Fruit fly (Drosophila melanogaster) whole organism, embryonic: ENCODE data around the gene Bruce.

Experiments used
- CG10979 ChIP-seq: fragments of 200-800 bp; sonication (Bioruptor generic); optimal IDR thresholded peaks from 2 replicates; lab custom pipeline; 2018; ENCODE audit warnings: missing biosample characterization, mild to moderate bottlenecking, missing genetic modification characterization, moderate library complexity
- CG11504 ChIP-seq: fragments of 200-800 bp; sonication (Bioruptor generic); optimal IDR thresholded peaks from 3 replicates; lab custom pipeline; 2019; ENCODE audit warnings: missing biosample characterization, mild to moderate bottlenecking, missing genetic modification characterization, moderate library complexity
- CG12071 ChIP-seq: fragments of 200-800 bp; sonication (Bioruptor generic); optimal IDR thresholded peaks from 3 replicates; lab custom pipeline; 2018; ENCODE audit warnings: missing biosample characterization, mild to moderate bottlenecking, missing genetic modification characterization
- CG12236 ChIP-seq: fragments of 200-800 bp; sonication (Bioruptor generic); optimal IDR thresholded peaks from 2 replicates; lab custom pipeline; 2016; ENCODE audit warnings: missing biosample characterization, missing genetic modification characterization
- CG12659 ChIP-seq: fragments of 200-800 bp; sonication (Bioruptor generic); optimal IDR thresholded peaks from 3 replicates; lab custom pipeline; 2017; ENCODE audit warnings: mild to moderate bottlenecking, missing biosample characterization, missing genetic modification reagents, missing genetic modification characterization
- CG12942 ChIP-seq: fragments of 200-800 bp; sonication (Bioruptor generic); optimal IDR thresholded peaks from 3 replicates; lab custom pipeline; 2016; ENCODE audit warnings: missing biosample characterization, missing genetic modification characterization
- CG13287 ChIP-seq: fragments of 200-800 bp; sonication (Bioruptor generic); IDR thresholded peaks from 2 replicates; pipeline ENCODE4 v1.3.6; 2022; ENCODE audit warnings: missing biosample characterization, missing genetic modification characterization; ENCODE audit not compliant: partially characterized antibody
- CG14441 ChIP-seq: fragments of 200-800 bp; sonication (Bioruptor generic); IDR thresholded peaks from 2 replicates; pipeline ENCODE4 v1.3.6; 2022; ENCODE audit warnings: missing biosample characterization, missing genetic modification characterization
- CG18476 ChIP-seq: fragments of 200-800 bp; sonication (Bioruptor generic); optimal IDR thresholded peaks from 2 replicates; lab custom pipeline; 2016; ENCODE audit warnings: missing biosample characterization, mild to moderate bottlenecking, missing genetic modification characterization
- CG2678 ChIP-seq: fragments of 200-800 bp; sonication (Bioruptor generic); optimal IDR thresholded peaks from 3 replicates; lab custom pipeline; 2019; ENCODE audit warnings: missing biosample characterization, mild to moderate bottlenecking, missing genetic modification characterization, moderate library complexity
- CG7357 ChIP-seq: fragments of 200-800 bp; sonication (Bioruptor generic); IDR thresholded peaks from 3 replicates; pipeline ENCODE4 v1.3.6; 2022; ENCODE audit warnings: missing biosample characterization, missing genetic modification characterization
- Dbx ChIP-seq: fragments of 200-800 bp; sonication (Bioruptor generic); IDR thresholded peaks from 3 replicates; pipeline ENCODE4 v1.3.6; 2022; ENCODE audit warnings: missing biosample characterization, missing genetic modification characterization
- Drgx ChIP-seq: fragments of 200-800 bp; sonication (Bioruptor generic); IDR thresholded peaks from 2 replicates; pipeline ENCODE4 v1.3.6; 2022; ENCODE audit warnings: missing biosample characterization, missing genetic modification characterization
- GATAe ChIP-seq: fragments of 200-800 bp; sonication (Bioruptor generic); conservative IDR thresholded peaks from 2 replicates; pipeline ENCODE4 v1.3.6; 2022; ENCODE audit warnings: missing biosample characterization, missing genetic modification characterization
- HLH3B ChIP-seq: fragments of 200-800 bp; sonication (Bioruptor generic); IDR thresholded peaks from 2 replicates; pipeline ENCODE4 v1.3.6; 2022; ENCODE audit warnings: missing biosample characterization, missing genetic modification characterization
- Lim3 ChIP-seq: fragments of 200-800 bp; sonication (Bioruptor generic); IDR thresholded peaks from 2 replicates; pipeline ENCODE4 v1.3.6; 2022; ENCODE audit warnings: missing biosample characterization, missing genetic modification characterization
- Med ChIP-seq: fragments of 200-800 bp; sonication (Bioruptor generic); peaks from one replicate; lab custom pipeline; 2016; ENCODE audit warnings: missing biosample characterization, missing genetic modification characterization, mild to moderate bottlenecking, inconsistent platforms, moderate library complexity
- Mrtf ChIP-seq: fragments of 200-800 bp; sonication (Bioruptor generic); IDR thresholded peaks from 3 replicates; pipeline ENCODE4 v1.3.6; 2022; ENCODE audit warnings: missing biosample characterization, missing genetic modification characterization
- Nf-YB ChIP-seq: fragments of 200-800 bp; sonication (Bioruptor generic); optimal IDR thresholded peaks from 3 replicates; lab custom pipeline; 2019; ENCODE audit warnings: missing biosample characterization, mild to moderate bottlenecking, missing genetic modification characterization, moderate library complexity
- Oaz ChIP-seq: fragments of 200-800 bp; sonication (Bioruptor generic); IDR thresholded peaks from 2 replicates; pipeline ENCODE4 v1.3.6; 2022; ENCODE audit warnings: missing biosample characterization, missing genetic modification characterization
- PHDP ChIP-seq: fragments of 200-800 bp; sonication (Bioruptor generic); optimal IDR thresholded peaks from 3 replicates; lab custom pipeline; 2018; ENCODE audit warnings: missing biosample characterization, mild to moderate bottlenecking, missing genetic modification characterization, moderate library complexity
- Six4 ChIP-seq: fragments of 200-800 bp; sonication (Bioruptor generic); optimal IDR thresholded peaks from 2 replicates; lab custom pipeline; 2016; ENCODE audit warnings: missing biosample characterization, missing genetic modification characterization
- Sox102F ChIP-seq: fragments of 200-800 bp; sonication (Bioruptor generic); optimal IDR thresholded peaks from 2 replicates; lab custom pipeline; 2018; ENCODE audit warnings: missing biosample characterization, mild to moderate bottlenecking, missing genetic modification characterization, moderate library complexity
- Tbp ChIP-seq: fragments of >200 bp; optimal IDR thresholded peaks from 2 replicates; lab custom pipeline; 2018; ENCODE audit warnings: missing biosample characterization, missing genetic modification characterization
- Xrp1 ChIP-seq: fragments of 200-800 bp; sonication (Bioruptor generic); IDR thresholded peaks from 2 replicates; pipeline ENCODE4 v1.3.6; 2022; ENCODE audit warnings: missing biosample characterization, missing genetic modification characterization
- amos ChIP-seq: fragments of 200-800 bp; sonication (Bioruptor generic); IDR thresholded peaks from 2 replicates; pipeline ENCODE4 v1.3.6; 2022; ENCODE audit warnings: missing biosample characterization, missing genetic modification characterization; ENCODE audit not compliant: partially characterized antibody
- ash1 ChIP-seq: fragments of 200-800 bp; sonication (Bioruptor generic); optimal IDR thresholded peaks from 2 replicates; lab custom pipeline; 2018; ENCODE audit warnings: missing biosample characterization, mild to moderate bottlenecking, missing genetic modification characterization
- cg ChIP-seq: fragments of 200-800 bp; sonication (Bioruptor generic); optimal IDR thresholded peaks from 3 replicates; lab custom pipeline; 2019; ENCODE audit warnings: missing biosample characterization, mild to moderate bottlenecking, missing genetic modification characterization, moderate library complexity
- chinmo ChIP-seq: fragments of 200-800 bp; sonication (Bioruptor generic); IDR thresholded peaks from 4 replicates; pipeline ENCODE4 v1.3.6; 2022; ENCODE audit warnings: missing biosample characterization, missing genetic modification characterization; ENCODE audit not compliant: partially characterized antibody
- crol ChIP-seq: fragments of 200-800 bp; sonication (Bioruptor generic); IDR thresholded peaks from 2 replicates; pipeline ENCODE4 v1.3.6; 2022; ENCODE audit warnings: missing biosample characterization, missing genetic modification characterization
- ftz-f1 ChIP-seq: fragments of 200-800 bp; sonication (Bioruptor generic); optimal IDR thresholded peaks from 2 replicates; lab custom pipeline; 2016; ENCODE audit warnings: missing biosample characterization, missing genetic modification characterization
- gcm ChIP-seq: fragments of 200-800 bp; sonication (Bioruptor generic); optimal IDR thresholded peaks from 2 replicates; lab custom pipeline; 2019; ENCODE audit warnings: missing biosample characterization, mild to moderate bottlenecking, missing genetic modification characterization, moderate library complexity
- gcm2 ChIP-seq: fragments of 200-800 bp; sonication (Bioruptor generic); optimal IDR thresholded peaks from 2 replicates; lab custom pipeline; 2016; ENCODE audit warnings: missing biosample characterization, missing genetic modification characterization
- hbn ChIP-seq: fragments of 200-800 bp; sonication (Bioruptor generic); IDR thresholded peaks from 2 replicates; pipeline ENCODE4 v1.3.6; 2022; ENCODE audit warnings: missing biosample characterization, missing genetic modification characterization; ENCODE audit not compliant: partially characterized antibody
- hth ChIP-seq: fragments of >200 bp; optimal IDR thresholded peaks from 2 replicates; lab custom pipeline; 2017; ENCODE audit warnings: inconsistent platforms
- ind ChIP-seq: fragments of 200-800 bp; sonication (Bioruptor generic); optimal IDR thresholded peaks from 3 replicates; lab custom pipeline; 2016; ENCODE audit warnings: missing biosample characterization, missing genetic modification characterization
- insv ChIP-seq, 2 experiments: fragments of 200-800 bp; sonication (Bioruptor generic); optimal IDR thresholded peaks; 3 replicates each; lab custom pipeline; 2016 to 2018; ENCODE audit warnings: missing biosample characterization in 2 of 2, missing genetic modification characterization in 2 of 2
- klu ChIP-seq: fragments of 200-800 bp; sonication (Bioruptor generic); IDR thresholded peaks from 2 replicates; pipeline ENCODE4 v1.3.6; 2022; ENCODE audit warnings: missing biosample characterization, missing genetic modification characterization
- lmd ChIP-seq: fragments of 200-800 bp; sonication (Bioruptor generic); IDR thresholded peaks from 2 replicates; pipeline ENCODE4 v1.3.6; 2022; ENCODE audit warnings: missing biosample characterization, missing genetic modification characterization
- nmo ChIP-seq: fragments of 200-800 bp; sonication (Bioruptor generic); optimal IDR thresholded peaks from 2 replicates; lab custom pipeline; 2018; ENCODE audit warnings: missing biosample characterization, mild to moderate bottlenecking, missing genetic modification characterization, moderate library complexity
- onecut ChIP-seq: fragments of 200-800 bp; sonication (Bioruptor generic); IDR thresholded peaks from 2 replicates; pipeline ENCODE4 v1.3.6; 2022; ENCODE audit warnings: missing biosample characterization, missing genetic modification characterization
- p53 ChIP-seq: fragments of 200-800 bp; sonication (Bioruptor generic); optimal IDR thresholded peaks from 2 replicates; lab custom pipeline; 2016; ENCODE audit warnings: missing biosample characterization, missing genetic modification characterization
- peb ChIP-seq: fragments of 200-800 bp; sonication (Bioruptor generic); IDR thresholded peaks from 2 replicates; pipeline ENCODE4 v1.3.6; 2022; ENCODE audit warnings: missing biosample characterization, missing genetic modification characterization
- phol ChIP-seq: fragments of 200-800 bp; sonication (Bioruptor generic); optimal IDR thresholded peaks from 3 replicates; lab custom pipeline; 2018; ENCODE audit warnings: missing biosample characterization, mild to moderate bottlenecking, missing genetic modification characterization, moderate library complexity
- ranshi ChIP-seq: fragments of 200-800 bp; sonication (Bioruptor generic); IDR thresholded peaks from 2 replicates; pipeline ENCODE4 v1.3.6; 2022; ENCODE audit warnings: missing biosample characterization, missing genetic modification characterization
- sd ChIP-seq: fragments of 200-800 bp; sonication (Bioruptor generic); optimal IDR thresholded peaks from 3 replicates; lab custom pipeline; 2018; ENCODE audit warnings: missing biosample characterization, mild to moderate bottlenecking, missing genetic modification characterization, moderate library complexity
- so ChIP-seq: fragments of 200-800 bp; sonication (Bioruptor generic); IDR thresholded peaks from 3 replicates; pipeline ENCODE4 v1.3.6; 2022; ENCODE audit warnings: missing biosample characterization, missing genetic modification characterization
- vnd ChIP-seq: fragments of 200-800 bp; sonication (Bioruptor generic); IDR thresholded peaks from 3 replicates; pipeline ENCODE4 v1.3.6; 2022; ENCODE audit warnings: missing biosample characterization, missing genetic modification characterization; ENCODE audit not compliant: partially characterized antibody
- zen2 ChIP-seq: fragments of 200-800 bp; sonication (Bioruptor generic); IDR thresholded peaks from 3 replicates; pipeline ENCODE4 v1.3.6; 2022; ENCODE audit warnings: missing biosample characterization, missing genetic modification characterization; ENCODE audit not compliant: partially characterized antibody

Bruce gene

DNA sequence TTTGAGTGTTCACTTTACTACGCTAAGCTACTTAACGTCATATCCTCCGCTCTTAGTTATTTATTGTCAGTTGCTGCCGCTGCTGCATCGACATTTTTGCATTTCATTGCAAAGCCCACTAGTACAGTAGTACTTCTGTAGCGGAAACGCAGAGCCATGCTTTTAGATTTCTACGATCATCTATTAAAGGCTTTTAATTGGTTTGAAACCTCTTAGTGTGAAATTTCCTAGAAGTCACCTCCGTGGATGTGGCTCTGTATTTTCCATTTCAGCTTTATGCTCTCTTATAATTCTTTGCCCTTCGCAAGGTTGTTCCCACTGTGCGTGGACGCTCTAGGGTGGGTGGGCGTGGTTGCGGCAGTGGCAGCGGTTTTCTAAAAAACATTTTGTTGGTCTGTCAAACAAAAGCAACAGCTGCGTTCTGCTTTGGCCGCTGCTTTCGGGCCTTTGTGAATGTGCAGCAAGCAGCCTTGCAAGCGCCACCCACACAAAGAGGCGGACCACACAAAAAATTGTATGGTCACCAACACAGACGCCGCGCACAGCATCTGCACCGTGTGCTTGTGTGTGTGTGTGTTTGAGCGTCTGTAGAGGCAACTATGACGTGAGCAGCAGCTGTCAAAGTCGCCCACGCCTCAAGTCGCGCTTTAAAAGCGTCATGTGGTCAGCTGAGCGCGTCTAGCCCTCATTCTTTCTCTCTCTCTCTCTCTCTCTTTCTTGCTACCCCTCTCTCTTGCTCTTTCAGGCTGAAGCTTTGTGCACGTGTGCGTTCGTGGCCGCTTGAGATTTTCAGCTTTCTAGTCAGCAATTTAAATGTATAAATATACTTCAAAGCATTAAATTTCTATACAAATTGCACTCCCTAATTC, 64.3 kb downstream of the Bruce start (continued):
- TF ChIP-seq hth (lab: Kevin White, UChicago) = no peak
- no peak for TF ChIP-seq CG12071
- no peak for TF ChIP-seq peb
- 0 out of 2 replicates have a peak, but pooled peaks have one; percentile 21 for TF ChIP-seq CG14441 (GFP tag; lab: Robert Waterston, UW)
- peak; percentile 20; the same call in 1 of the 2 replicates for TF ChIP-seq Xrp1
- no peak for TF ChIP-seq Lim3 (GFP tag; lab: Robert Waterston, UW)
- peak; percentile 50 for TF ChIP-seq Drgx (GFP tag; lab: Robert Waterston, UW)
- no peak for TF ChIP-seq nmo (GFP tag; lab: Kevin White, UChicago)
- TF ChIP-seq CG18476 (GFP tag; lab: Kevin White, UChicago) = no peak
- no peak for TF ChIP-seq crol (GFP tag; lab: Robert Waterston, UW)
- peak; percentile 25; the same call in 1 of the 2 replicates for TF ChIP-seq klu (GFP tag; lab: Robert Waterston, UW)
- no peak for TF ChIP-seq CG12236 (GFP tag; lab: Kevin White, UChicago)
- peak; percentile 13; the same call in 1 of the 2 replicates for TF ChIP-seq lmd
- no peak for TF ChIP-seq CG2678
- TF ChIP-seq GATAe (GFP tag; lab: Robert Waterston, UW) = no peak
- no peak for TF ChIP-seq insv (GFP tag; optimal IDR thresholded peaks at IDR 0.05; lab: Kevin White, UChicago)
- no peak for TF ChIP-seq Oaz
- no peak for TF ChIP-seq CG12659 (GFP tag; lab: Kevin White, UChicago)
- TF ChIP-seq PHDP (tag; lab: Kevin White, UChicago) = no peak
- TF ChIP-seq ash1 (GFP tag; lab: Kevin White, UChicago) = no peak
- peak; percentile 86; the same call in 1 of the 4 replicates for TF ChIP-seq chinmo (GFP tag; lab: Robert Waterston, UW)
- TF ChIP-seq ind (GFP tag; lab: Kevin White, UChicago) = peak; percentile 23
- 0 out of 2 replicates have a peak, but pooled peaks have one; percentile 25 for TF ChIP-seq hbn (GFP tag; lab: Robert Waterston, UW)
- no peak for TF ChIP-seq ranshi (GFP tag; lab: Robert Waterston, UW)
- TF ChIP-seq Nf-YB (GFP tag; lab: Kevin White, UChicago) = no peak
- TF ChIP-seq Med = peak; percentile 67
- TF ChIP-seq so = no peak
- no peak for TF ChIP-seq p53 (GFP tag; lab: Kevin White, UChicago)
- no peak for TF ChIP-seq HLH3B (GFP tag; lab: Robert Waterston, UW)
- peak; percentile 16 for TF ChIP-seq sd (tag; lab: Kevin White, UChicago)
- TF ChIP-seq Dbx (GFP tag; lab: Robert Waterston, UW) = 0 out of 3 replicates have a peak, but pooled peaks have one; percentile 11
- no peak for TF ChIP-seq CG10979 (tag; lab: Kevin White, UChicago)
- no peak for TF ChIP-seq onecut (GFP tag; lab: Robert Waterston, UW)
- peak; percentile 80 for TF ChIP-seq cg (GFP tag; lab: Kevin White, UChicago)
- no peak for TF ChIP-seq Mrtf (GFP tag; lab: Robert Waterston, UW)
- TF ChIP-seq CG7357 (GFP tag; lab: Robert Waterston, UW) = 0 out of 3 replicates have a peak, but pooled peaks have one; percentile 28
- peak; percentile 6 for TF ChIP-seq phol (tag; lab: Kevin White, UChicago)
- no peak for TF ChIP-seq CG12942 (GFP tag; lab: Kevin White, UChicago)
- TF ChIP-seq gcm (GFP tag; lab: Kevin White, UChicago) = no peak
- TF ChIP-seq CG13287 (GFP tag; lab: Robert Waterston, UW) = no peak
- TF ChIP-seq Sox102F = peak; percentile 29
- 0 out of 3 replicates have a peak, but pooled peaks have one; percentile 6 for TF ChIP-seq zen2
- no peak for TF ChIP-seq Six4 (GFP tag; lab: Kevin White, UChicago)
- peak; percentile 15 for TF ChIP-seq CG11504
- no peak for TF ChIP-seq ftz-f1 (GFP tag; lab: Kevin White, UChicago)
- no peak for TF ChIP-seq vnd (GFP tag; lab: Robert Waterston, UW)
- TF ChIP-seq gcm2 (GFP tag; lab: Kevin White, UChicago) = no peak
- TF ChIP-seq amos (GFP tag; lab: Robert Waterston, UW) = no peak
- TF ChIP-seq Tbp (GFP tag; lab: Kevin White, UChicago) = no peak
